Fruit fly (Drosophila melanogaster): ENCODE results near the gene Dis3.

DNA sequence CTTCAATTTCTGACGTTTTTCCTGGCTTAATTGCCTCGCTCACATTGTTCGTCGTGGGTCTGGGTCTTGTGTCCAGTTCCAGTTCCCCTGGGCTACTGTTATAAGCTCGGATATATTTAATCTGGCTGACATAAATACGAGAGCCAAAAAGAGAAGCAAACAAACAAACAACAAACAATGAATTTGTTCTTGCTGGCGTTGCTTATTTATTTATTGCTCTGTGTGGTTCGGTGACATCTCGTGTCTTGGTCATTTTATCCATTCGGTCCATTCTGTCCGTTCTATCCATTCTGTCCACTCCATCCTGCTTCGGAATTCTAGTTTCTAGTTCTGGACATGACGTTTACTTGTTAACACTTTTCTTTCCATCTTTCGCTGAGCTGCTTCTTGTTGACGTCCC lies 51.7 kb downstream of the Dis3 start, which contains the start of gene CG17780:
- no peak for TF ChIP-seq jim (GFP tag; optimal IDR thresholded peaks at IDR 0.05)
- TF ChIP-seq Abd-B (GFP tag; optimal IDR thresholded peaks at IDR 0.05), result no peak
- no peak for TF ChIP-seq brk (GFP tag; optimal IDR thresholded peaks at IDR 0.05)
- no peak for TF ChIP-seq br (GFP tag; optimal IDR thresholded peaks at IDR 0.05)
- no peak for TF ChIP-seq lola (GFP tag; optimal IDR thresholded peaks at IDR 0.05)
- TF ChIP-seq rgr (GFP tag; optimal IDR thresholded peaks at IDR 0.05), result no peak
- no peak for TF ChIP-seq OdsH (GFP tag; optimal IDR thresholded peaks at IDR 0.05)
- no peak for TF ChIP-seq usp (GFP tag; optimal IDR thresholded peaks at IDR 0.05)
- TF ChIP-seq fru (GFP tag; optimal IDR thresholded peaks at IDR 0.05), result no peak
- no peak for TF ChIP-seq CG32264 (GFP tag; optimal IDR thresholded peaks at IDR 0.05)

Data from whole organism, wandering third instar larva.